Worm (Caenorhabditis elegans) whole organism, L4/young adult: ENCODE data around the gene pgp-1.
"Not testable (repeated sequence)": the region's sequence is repeated elsewhere in the genome, so short reads cannot be mapped to it uniquely, and the experiment has no call there.

ENCODE experiments used
- W03F9.2 ChIP-seq: fragments of 150-350 bp; optimal IDR thresholded peaks from 2 replicates; lab custom pipeline; 2014; ENCODE audit warnings: missing biosample characterization, missing genetic modification characterization
- dao-5 ChIP-seq: sonication (generic microtip); optimal IDR thresholded peaks from 2 replicates; lab custom pipeline; 2016; ENCODE audit warnings: missing genotype, missing genetic modification characterization, moderate library complexity, missing compliant biosample characterization
- him-1 ChIP-seq: sonication (generic microtip); optimal IDR thresholded peaks from 2 replicates; lab custom pipeline; 2016; ENCODE audit warnings: missing genotype, missing genetic modification reagents, missing genetic modification characterization, missing compliant biosample characterization

pgp-1 gene

ce11 chrIV:12599158-12599557, at the start of gene pgp-1:
Gene pgp-1, minus strand, starts transcription at chrIV:12599169.
- TF ChIP-seq him-1 (tag; lab: Kevin White, UChicago) = no peak
- no peak for TF ChIP-seq dao-5 (tag; lab: Kevin White, UChicago)
- no peak for TF ChIP-seq W03F9.2

- no peak for TF ChIP-seq him-1 (tag; lab: Kevin White, UChicago)
- TF ChIP-seq dao-5 (tag; lab: Kevin White, UChicago) = no peak
- no peak for TF ChIP-seq W03F9.2
Observed at ce11 chrIV:12640875-12641860, 42.2 kb upstream of the pgp-1 start.

ce11 chrIV:12640137-12640536, 41.2 kb upstream of the pgp-1 start, which contains the start of gene vha-7:
Gene vha-7, plus strand, starts transcription at chrIV:12640462.
- no peak for TF ChIP-seq him-1 (tag; lab: Kevin White, UChicago)
- TF ChIP-seq W03F9.2 = no peak
- no peak for TF ChIP-seq dao-5 (tag; lab: Kevin White, UChicago)

- TF ChIP-seq W03F9.2; dao-5 (tag; lab: Kevin White, UChicago); him-1 (tag; lab: Kevin White, UChicago): not testable (repeated sequence)
Observed at ce11 chrIV:12639311-12639710, 40.3 kb upstream of the pgp-1 start, which contains the start of gene C26H9A.3. Gene C26H9A.3, minus strand, starts transcription at chrIV:12639411.

ce11 chrIV:12637340-12637739, 38.4 kb upstream of the pgp-1 start:
- TF ChIP-seq him-1 (tag; lab: Kevin White, UChicago) (no peak), W03F9.2 (no peak), dao-5 (tag; lab: Kevin White, UChicago) (no peak)

- TF ChIP-seq him-1 (tag; lab: Kevin White, UChicago) = no peak
- TF ChIP-seq dao-5 (tag; lab: Kevin White, UChicago) = no peak
- no peak for TF ChIP-seq W03F9.2
Observed at ce11 chrIV:12633825-12634224, 34.9 kb upstream of the pgp-1 start.

ce11 chrIV:12632430-12632829, 33.5 kb upstream of the pgp-1 start:
- TF ChIP-seq W03F9.2 = no peak
- no peak for TF ChIP-seq him-1 (tag; lab: Kevin White, UChicago)
- no peak for TF ChIP-seq dao-5 (tag; lab: Kevin White, UChicago)

ce11 chrIV:12630922-12631321, 32.0 kb upstream of the pgp-1 start, which contains the start of gene ark-1:
Gene ark-1, minus strand, starts transcription at chrIV:12631022.
- TF ChIP-seq W03F9.2 = no peak
- TF ChIP-seq dao-5 (tag; lab: Kevin White, UChicago) = no peak
- no peak for TF ChIP-seq him-1 (tag; lab: Kevin White, UChicago)

ce11 chrIV:12621483-12622078, 22.6 kb upstream of the pgp-1 start:
- peak; percentile 18 for TF ChIP-seq W03F9.2

- no peak for TF ChIP-seq dao-5 (tag; lab: Kevin White, UChicago)
- no peak for TF ChIP-seq W03F9.2
- TF ChIP-seq him-1 (tag; lab: Kevin White, UChicago) = no peak
Observed at ce11 chrIV:12620921-12621320, 22.0 kb upstream of the pgp-1 start.

ce11 chrIV:12618877-12619276, 19.9 kb upstream of the pgp-1 start:
- TF ChIP-seq W03F9.2 (no peak), dao-5 (tag; lab: Kevin White, UChicago) (no peak), him-1 (tag; lab: Kevin White, UChicago) (no peak)

ce11 chrIV:12617934-12618333, 19.0 kb upstream of the pgp-1 start:
- TF ChIP-seq dao-5 (tag; lab: Kevin White, UChicago) (no peak), W03F9.2 (no peak), him-1 (tag; lab: Kevin White, UChicago) (no peak)

- TF ChIP-seq W03F9.2 (no peak), dao-5 (tag; lab: Kevin White, UChicago) (no peak), him-1 (tag; lab: Kevin White, UChicago) (no peak)
Observed at ce11 chrIV:12616943-12617689, 18.1 kb upstream of the pgp-1 start.
